Worm (Caenorhabditis elegans): ENCODE measurements around the gene F48E3.2.

ce11 chrX:7478948-7479347 lies 14.0 kb downstream of the F48E3.2 start, which contains the start of gene mek-1:
- no peak for TF ChIP-seq skn-1 (tag; optimal IDR thresholded peaks at IDR 0.05)
- TF ChIP-seq unc-39 (tag; optimal IDR thresholded peaks at IDR 0.05), result no peak
- TF ChIP-seq elt-1 (tag; optimal IDR thresholded peaks at IDR 0.05), result no peak
- TF ChIP-seq pha-4 (tag; optimal IDR thresholded peaks at IDR 0.05), result no peak
- TF ChIP-seq mml-1 (tag; optimal IDR thresholded peaks at IDR 0.05), result no peak
- no peak for TF ChIP-seq ceh-28 (tag; optimal IDR thresholded peaks at IDR 0.05)
- no peak for TF ChIP-seq fkh-2 (tag; optimal IDR thresholded peaks at IDR 0.05)
- TF ChIP-seq nfya-1 (tag; optimal IDR thresholded peaks at IDR 0.05; ENCODE audit: insufficient read depth), result no peak
- no peak for TF ChIP-seq sea-2 (GFP tag; optimal IDR thresholded peaks at IDR 0.05)
- no peak for TF ChIP-seq ztf-4 (tag; optimal IDR thresholded peaks at IDR 0.05)

Measured in whole organism, L3 larva.